Fruit fly (Drosophila melanogaster) whole organism, embryonic: ENCODE measurements around the gene Naa20A.

Experiments
- CG12659 ChIP-seq: fragments of 200-800 bp; sonication (Bioruptor generic); optimal IDR thresholded peaks from 3 replicates; lab custom pipeline; 2017; ENCODE audit warnings: mild to moderate bottlenecking, missing biosample characterization, missing genetic modification reagents, missing genetic modification characterization
- CG13287 ChIP-seq: fragments of 200-800 bp; sonication (Bioruptor generic); IDR thresholded peaks from 2 replicates; pipeline ENCODE4 v1.3.6; 2022; ENCODE audit warnings: missing biosample characterization, missing genetic modification characterization; ENCODE audit not compliant: partially characterized antibody
- CG32772 ChIP-seq: fragments of 200-800 bp; sonication (Bioruptor generic); IDR thresholded peaks from 2 replicates; pipeline ENCODE4 v1.3.6; 2022; ENCODE audit warnings: missing biosample characterization, missing genetic modification characterization
- Dbx ChIP-seq: fragments of 200-800 bp; sonication (Bioruptor generic); IDR thresholded peaks from 3 replicates; pipeline ENCODE4 v1.3.6; 2022; ENCODE audit warnings: missing biosample characterization, missing genetic modification characterization
- H15 ChIP-seq: fragments of 200-800 bp; sonication (Bioruptor generic); IDR thresholded peaks from 3 replicates; pipeline ENCODE4 v1.3.6; 2022; ENCODE audit warnings: missing biosample characterization, missing genetic modification characterization
- MESR4 ChIP-seq: fragments of 200-800 bp; sonication (Bioruptor generic); optimal IDR thresholded peaks from 2 replicates; lab custom pipeline; 2018; ENCODE audit warnings: missing biosample characterization, mild to moderate bottlenecking, missing genetic modification characterization, moderate library complexity
- Max ChIP-seq: fragments of 200-800 bp; sonication (Bioruptor generic); optimal IDR thresholded peaks from 2 replicates; lab custom pipeline; 2016; ENCODE audit warnings: missing biosample characterization, mild to moderate bottlenecking, missing genetic modification characterization
- chinmo ChIP-seq: fragments of 200-800 bp; sonication (Bioruptor generic); IDR thresholded peaks from 4 replicates; pipeline ENCODE4 v1.3.6; 2022; ENCODE audit warnings: missing biosample characterization, missing genetic modification characterization; ENCODE audit not compliant: partially characterized antibody
- fd3F ChIP-seq: fragments of 200-800 bp; sonication (Bioruptor generic); optimal IDR thresholded peaks from 2 replicates; lab custom pipeline; 2018; ENCODE audit warnings: missing biosample characterization, mild to moderate bottlenecking, missing genetic modification characterization, moderate library complexity
- lola ChIP-seq, 3 experiments: fragments of >200 bp in 2 of 3; fragments of 200-800 bp in 1 of 3; sonication (Bioruptor generic) in 1 of 3; optimal IDR thresholded peaks; 2 replicates each; lab custom pipeline; 2017 to 2019; ENCODE audit warnings: missing biosample characterization in 3 of 3, missing genetic modification characterization in 3 of 3, mild to moderate bottlenecking in 1 of 3, moderate library complexity in 1 of 3
- luna ChIP-seq: fragments of 200-800 bp; sonication (Bioruptor generic); optimal IDR thresholded peaks from 2 replicates; lab custom pipeline; 2016; ENCODE audit warnings: missing biosample characterization, missing genetic modification characterization
- peb ChIP-seq: fragments of 200-800 bp; sonication (Bioruptor generic); IDR thresholded peaks from 2 replicates; pipeline ENCODE4 v1.3.6; 2022; ENCODE audit warnings: missing biosample characterization, missing genetic modification characterization
- scrt ChIP-seq: fragments of 200-800 bp; sonication (Bioruptor generic); optimal IDR thresholded peaks from 2 replicates; lab custom pipeline; 2018; ENCODE audit warnings: missing biosample characterization, mild to moderate bottlenecking, missing genetic modification characterization, moderate library complexity

DNA sequence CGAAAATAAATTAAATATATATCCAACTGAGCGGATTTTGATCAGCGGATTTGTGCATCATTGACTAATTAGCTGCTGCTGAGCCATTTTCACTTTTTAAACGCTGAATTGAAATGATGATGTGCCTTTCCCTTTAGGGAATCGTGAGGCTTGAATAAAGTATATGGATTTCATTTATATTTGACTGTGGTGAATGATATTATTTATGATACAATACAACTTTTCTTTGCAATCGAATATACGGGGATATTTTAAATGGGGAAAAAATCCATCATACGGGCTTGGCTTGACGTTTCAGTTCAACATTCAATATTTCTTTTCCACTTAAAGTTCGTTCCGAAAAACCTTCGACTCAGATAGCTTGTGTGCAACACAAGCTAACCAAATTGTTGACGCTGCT lies 11.6 kb downstream of the Naa20A start, which contains the start of the genes Shawn and Tyler:
- TF ChIP-seq chinmo (GFP tag; lab: Robert Waterston, UW) (no peak), lola (GFP tag; optimal IDR thresholded peaks at IDR 0.05; lab: Kevin White, UChicago) (no peak), Max (GFP tag; lab: Kevin White, UChicago) (no peak), MESR4 (GFP tag; lab: Kevin White, UChicago) (no peak), CG13287 (GFP tag; lab: Robert Waterston, UW) (no peak), CG32772 (no peak), CG12659 (GFP tag; lab: Kevin White, UChicago) (no peak), H15 (GFP tag; lab: Robert Waterston, UW) (no peak), peb (no peak), scrt (no peak), fd3F (GFP tag; lab: Kevin White, UChicago) (no peak), luna (GFP tag; lab: Kevin White, UChicago) (no peak), Dbx (no peak)
